Worm (Caenorhabditis elegans): ENCODE results near the gene K04F1.8.

ce11 chrV:1708441-1708840 lies 41.4 kb downstream of the K04F1.8 start, which contains the start of gene srw-99:
- TF ChIP-seq let-607 (tag; optimal IDR thresholded peaks at IDR 0.05) (no peak), dpl-1 (GFP tag; optimal IDR thresholded peaks at IDR 0.05) (no peak), ekl-4 (GFP tag; IDR thresholded peaks at IDR 0.05) (no peak), aptf-3 (GFP tag; IDR thresholded peaks at IDR 0.05) (no peak), F37B4.10 (GFP tag; IDR thresholded peaks at IDR 0.05) (no peak), rpc-1 (optimal IDR thresholded peaks at IDR 0.05) (no peak), rpc-1 (tag; optimal IDR thresholded peaks at IDR 0.05) (no peak)
